Worm (Caenorhabditis elegans): Measurements from ENCODE around the gene zipt-13.

ce11 chrX:10254068-10254467 lies 17.3 kb upstream of the zipt-13 start:
- no peak for TF ChIP-seq ZK546.5 (tag; optimal IDR thresholded peaks at IDR 0.05)
- no peak for TF ChIP-seq Y5F2A.4 (GFP tag; optimal IDR thresholded peaks at IDR 0.05)
- TF ChIP-seq unc-62 (GFP tag; optimal IDR thresholded peaks at IDR 0.05 in 1 of 2): peak in 1 of 2 experiments; percentile 43
- TF ChIP-seq unc-62 (tag; optimal IDR thresholded peaks at IDR 0.05): no peak
- TF ChIP-seq pqm-1 (tag; optimal IDR thresholded peaks at IDR 0.05): no peak
- TF ChIP-seq nhr-76 (tag; optimal IDR thresholded peaks at IDR 0.05): no peak
- no peak for TF ChIP-seq tra-1 (GFP tag; IDR thresholded peaks at IDR 0.05)
- TF ChIP-seq fos-1 (tag; optimal IDR thresholded peaks at IDR 0.05): no peak

Data from whole organism, L4 larva.